Worm (Caenorhabditis elegans): ENCODE data around the gene F20D6.10.

DNA sequence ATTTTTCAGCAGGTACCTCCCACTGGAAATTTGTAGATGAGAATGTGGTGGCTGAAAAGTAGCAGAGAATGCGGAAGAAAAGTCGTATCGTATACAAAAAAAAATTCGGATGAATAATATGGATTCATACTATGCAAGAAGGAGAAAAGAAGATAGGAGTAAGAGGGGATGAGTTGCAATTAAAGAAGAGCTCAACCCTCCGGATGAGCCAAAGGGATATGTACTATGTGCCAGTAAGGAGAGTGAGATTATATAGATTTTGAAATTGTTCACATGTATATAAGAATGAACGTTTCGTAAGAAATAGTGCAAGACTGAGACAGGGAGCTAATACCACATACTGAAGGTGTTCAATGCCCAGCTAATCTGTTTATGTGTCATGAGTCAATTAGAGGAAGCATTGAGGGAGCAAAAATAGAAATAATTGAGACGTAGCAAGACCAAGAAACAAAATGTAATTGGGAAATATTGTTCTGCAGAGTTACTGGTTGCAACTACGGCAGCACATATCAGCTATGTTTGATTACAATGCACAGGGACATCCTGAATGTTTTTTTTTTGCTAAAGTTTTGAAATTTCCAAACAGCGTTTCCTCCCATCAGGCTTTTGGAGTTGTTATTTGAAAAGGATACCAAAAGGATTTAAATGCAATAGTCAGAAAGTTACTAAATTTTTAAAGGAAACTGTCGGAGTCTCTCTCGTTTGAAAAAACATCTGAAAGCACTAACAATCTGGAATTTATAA, 27.3 kb downstream of the F20D6.10 start, which contains the start of gene F20D6.8:
- TF ChIP-seq fos-1 (tag; optimal IDR thresholded peaks at IDR 0.05) (no peak), fkh-10 (GFP tag; optimal IDR thresholded peaks at IDR 0.05) (no peak), zag-1 (tag; optimal IDR thresholded peaks at IDR 0.05) (no peak), F37D6.2 (tag; optimal IDR thresholded peaks at IDR 0.05) (no peak), spr-3 (GFP tag; optimal IDR thresholded peaks at IDR 0.05) (no peak), egl-27 (tag; optimal IDR thresholded peaks at IDR 0.05) (no peak), D1046.2 (GFP tag; IDR thresholded peaks at IDR 0.05) (no peak), lin-39 (tag; optimal IDR thresholded peaks at IDR 0.05) (no peak), nhr-237 (tag; optimal IDR thresholded peaks at IDR 0.05) (no peak), lim-7 (GFP tag; IDR thresholded peaks at IDR 0.05) (no peak), ama-1 (optimal IDR thresholded peaks at IDR 0.05) (no peak), lsy-2 (tag; optimal IDR thresholded peaks at IDR 0.05) (no peak), dmd-8 (GFP tag; IDR thresholded peaks at IDR 0.05) (no peak)

All from whole organism, L4 larva.